Worm (Caenorhabditis elegans) whole organism, young adult: ENCODE measurements around the gene nhr-66.

Experiments
- B0336.3 ChIP-seq: fragments of 200-800 bp; sonication (Bioruptor generic); IDR thresholded peaks from 2 replicates; pipeline ENCODE4 v1.3.6; 2022; ENCODE audit warnings: missing genetic modification characterization, missing compliant biosample characterization
- C06A6.2 ChIP-seq: fragments of 200-800 bp; sonication (Bioruptor generic); conservative IDR thresholded peaks from 2 replicates; pipeline ENCODE4 v1.3.6; 2022; ENCODE audit warnings: missing genetic modification characterization, missing compliant biosample characterization
- D2030.7 ChIP-seq: fragments of 200-800 bp; sonication (Bioruptor generic); IDR thresholded peaks from 2 replicates; pipeline ENCODE4 v1.3.6; 2022; ENCODE audit warnings: missing genetic modification reagents, missing genetic modification characterization, missing compliant biosample characterization
- F33H1.4 ChIP-seq: fragments of 200-800 bp; sonication (Bioruptor generic); IDR thresholded peaks from 2 replicates; pipeline ENCODE4 v1.3.6; 2022; ENCODE audit warnings: missing genetic modification reagents, missing genetic modification characterization, missing compliant biosample characterization
- F37B4.10 ChIP-seq: fragments of 200-800 bp; sonication (Bioruptor generic); IDR thresholded peaks from 2 replicates; pipeline ENCODE4 v1.3.6; 2022; ENCODE audit warnings: missing genetic modification characterization, missing compliant biosample characterization
- Y67H2A.10 ChIP-seq: fragments of 200-800 bp; sonication (Bioruptor generic); conservative IDR thresholded peaks from 2 replicates; pipeline ENCODE4 v1.3.6; 2022; ENCODE audit warnings: missing genetic modification reagents, missing genetic modification characterization, missing compliant biosample characterization
- aptf-2 ChIP-seq: fragments of 200-800 bp; sonication (Bioruptor generic); conservative IDR thresholded peaks from 2 replicates; pipeline ENCODE4 v1.3.6; 2022; ENCODE audit warnings: missing genetic modification reagents, missing genetic modification characterization, missing compliant biosample characterization
- aptf-3 ChIP-seq: fragments of 200-800 bp; sonication (Bioruptor generic); IDR thresholded peaks from 2 replicates; pipeline ENCODE4 v1.3.6; 2022; ENCODE audit warnings: missing genetic modification characterization, missing compliant biosample characterization
- athp-1 ChIP-seq: sonication (generic microtip); optimal IDR thresholded peaks from 2 replicates; lab custom pipeline; 2017; ENCODE audit warnings: mild to moderate bottlenecking, missing genetic modification characterization, missing compliant biosample characterization
- attf-5 ChIP-seq: fragments of 200-800 bp; sonication (Bioruptor generic); optimal IDR thresholded peaks from 2 replicates; lab custom pipeline; 2018; ENCODE audit warnings: mild to moderate bottlenecking, missing genetic modification characterization, missing compliant biosample characterization
- attf-6 ChIP-seq: fragments of 200-800 bp; sonication (Bioruptor generic); IDR thresholded peaks from 2 replicates; pipeline ENCODE4 v1.3.6; 2022; ENCODE audit warnings: missing genetic modification reagents, missing genetic modification characterization, missing compliant biosample characterization
- bed-2 ChIP-seq: fragments of 200-800 bp; sonication (Bioruptor generic); IDR thresholded peaks from 2 replicates; pipeline ENCODE4 v1.3.6; 2022; ENCODE audit warnings: missing genetic modification reagents, missing genetic modification characterization, missing compliant biosample characterization
- ceh-79 ChIP-seq: sonication (generic microtip); optimal IDR thresholded peaks from 2 replicates; lab custom pipeline; 2017; ENCODE audit warnings: mild to moderate bottlenecking, missing genetic modification characterization, missing compliant biosample characterization
- ceh-91 ChIP-seq: fragments of 200-800 bp; sonication (Bioruptor generic); IDR thresholded peaks from 2 replicates; pipeline ENCODE4 v1.3.6; 2022; ENCODE audit warnings: missing genetic modification reagents, missing genetic modification characterization, missing compliant biosample characterization
- die-1 ChIP-seq: sonication (generic microtip); optimal IDR thresholded peaks from 2 replicates; lab custom pipeline; 2016; ENCODE audit warnings: missing genotype, mild to moderate bottlenecking, missing genetic modification characterization, missing compliant biosample characterization
- efl-1 ChIP-seq: fragments of 150-350 bp; optimal IDR thresholded peaks from 2 replicates; lab custom pipeline; 2014; ENCODE audit warnings: missing biosample characterization, missing genetic modification reagents, missing genetic modification characterization
- egl-44 ChIP-seq: fragments of 200-800 bp; sonication (Bioruptor generic); IDR thresholded peaks from 2 replicates; pipeline ENCODE4 v1.3.6; 2022; ENCODE audit warnings: missing genetic modification reagents, missing genetic modification characterization, missing compliant biosample characterization
- egrh-3 ChIP-seq: fragments of 200-800 bp; sonication (Bioruptor generic); IDR thresholded peaks from 2 replicates; pipeline ENCODE4 v1.3.6; 2022; ENCODE audit warnings: missing genetic modification reagents, missing genetic modification characterization, missing compliant biosample characterization
- ekl-4 ChIP-seq: fragments of 200-800 bp; sonication (Bioruptor generic); IDR thresholded peaks from 2 replicates; pipeline ENCODE4 v1.3.6; 2022; ENCODE audit warnings: missing genetic modification reagents, missing genetic modification characterization, missing compliant biosample characterization
- hlh-26 ChIP-seq: fragments of 200-800 bp; sonication (Bioruptor generic); conservative IDR thresholded peaks from 2 replicates; pipeline ENCODE4 v1.3.6; 2022; ENCODE audit warnings: missing genetic modification reagents, missing genetic modification characterization, missing compliant biosample characterization
- lin-40 ChIP-seq: sonication (generic microtip); optimal IDR thresholded peaks from 2 replicates; lab custom pipeline; 2016; ENCODE audit warnings: missing genetic modification characterization, mild to moderate bottlenecking, missing compliant biosample characterization, missing genotype, missing genetic modification reagents
- lir-1 ChIP-seq: fragments of 200-800 bp; sonication (Bioruptor generic); conservative IDR thresholded peaks from 2 replicates; pipeline ENCODE4 v1.3.6; 2022; ENCODE audit warnings: missing genetic modification reagents, missing genetic modification characterization, missing compliant biosample characterization
- lsl-1 ChIP-seq: fragments of 200-800 bp; sonication (Bioruptor generic); optimal IDR thresholded peaks from 2 replicates; lab custom pipeline; 2018; ENCODE audit warnings: mild to moderate bottlenecking, missing genetic modification characterization, moderate library complexity, missing compliant biosample characterization
- lsy-27 ChIP-seq: sonication (generic microtip); optimal IDR thresholded peaks from 2 replicates; lab custom pipeline; 2017; ENCODE audit warnings: missing genetic modification characterization, mild to moderate bottlenecking, missing compliant biosample characterization, antibody characterized with exemption, missing genotype, borderline replicate concordance; ENCODE audit not compliant: insufficient read depth
- madf-10 ChIP-seq: sonication (generic microtip); optimal IDR thresholded peaks from 2 replicates; lab custom pipeline; 2016; ENCODE audit warnings: mild to moderate bottlenecking, missing genetic modification characterization, missing compliant biosample characterization
- madf-6 ChIP-seq: fragments of 200-800 bp; sonication (Bioruptor generic); IDR thresholded peaks from 2 replicates; pipeline ENCODE4 v1.3.6; 2022; ENCODE audit warnings: missing genetic modification reagents, missing genetic modification characterization, missing compliant biosample characterization
- madf-8 ChIP-seq: fragments of 200-800 bp; sonication (Bioruptor generic); conservative IDR thresholded peaks from 2 replicates; pipeline ENCODE4 v1.3.6; 2022; ENCODE audit warnings: missing genetic modification reagents, missing genetic modification characterization, missing compliant biosample characterization
- nfya-2 ChIP-seq: fragments of 200-800 bp; sonication (Bioruptor generic); IDR thresholded peaks from 2 replicates; pipeline ENCODE4 v1.3.6; 2022; ENCODE audit warnings: missing genetic modification reagents, missing genetic modification characterization, missing compliant biosample characterization
- pbrm-1 ChIP-seq: fragments of 200-800 bp; sonication (Bioruptor generic); IDR thresholded peaks from 2 replicates; pipeline ENCODE4 v1.3.6; 2022; ENCODE audit warnings: missing genetic modification reagents, missing genetic modification characterization, missing compliant biosample characterization
- repo-1 ChIP-seq: sonication (generic microtip); optimal IDR thresholded peaks from 2 replicates; lab custom pipeline; 2017; ENCODE audit warnings: mild to moderate bottlenecking, missing genetic modification characterization, missing compliant biosample characterization
- rpc-1 ChIP-seq, 2 experiments: fragments of 150-350 bp in 1 of 2; sonication (generic microtip) in 1 of 2; optimal IDR thresholded peaks; 2 replicates each; lab custom pipeline; 2014 to 2018; ENCODE audit warnings: missing biosample characterization in 1 of 2, missing genetic modification characterization in 1 of 2, missing genetic modification reagents in 1 of 2, missing genotype in 1 of 2
- sea-2 ChIP-seq: fragments of 200-800 bp; sonication (Bioruptor generic); IDR thresholded peaks from 2 replicates; pipeline ENCODE4 v1.3.6; 2022; ENCODE audit warnings: missing genetic modification characterization, missing compliant biosample characterization
- snpc-4 ChIP-seq, 5 experiments: fragments of 150-350 bp in 1 of 5; sonication (generic microtip) in 4 of 5; optimal IDR thresholded peaks; 2 replicates each; lab custom pipeline; 2014 to 2018; ENCODE audit warnings: missing genetic modification characterization in 5 of 5, missing biosample characterization in 3 of 5, antibody characterized with exemption in 2 of 5, mild to moderate bottlenecking in 2 of 5, missing compliant biosample characterization in 2 of 5, missing genotype in 2 of 5, moderate library complexity in 2 of 5, missing genetic modification reagents in 1 of 5
- tbp1 ChIP-seq: fragments of 200-800 bp; sonication (Bioruptor generic); optimal IDR thresholded peaks from 2 replicates; lab custom pipeline; 2018; ENCODE audit warnings: mild to moderate bottlenecking, missing genetic modification characterization, missing compliant biosample characterization
- unc-130 ChIP-seq: sonication (generic microtip); optimal IDR thresholded peaks from 2 replicates; lab custom pipeline; 2016; ENCODE audit warnings: missing genetic modification reagents, missing genetic modification characterization, missing compliant biosample characterization
- xnd-1 ChIP-seq: sonication (generic microtip); optimal IDR thresholded peaks from 2 replicates; lab custom pipeline; 2016; ENCODE audit warnings: missing genotype, missing genetic modification reagents, missing genetic modification characterization, missing compliant biosample characterization
- ztf-22 ChIP-seq: fragments of 200-800 bp; sonication (Bioruptor generic); optimal IDR thresholded peaks from 2 replicates; lab custom pipeline; 2018; ENCODE audit warnings: mild to moderate bottlenecking, missing genetic modification characterization, moderate library complexity, missing compliant biosample characterization
- ztf-25 ChIP-seq: fragments of 200-800 bp; sonication (Bioruptor generic); IDR thresholded peaks from 2 replicates; pipeline ENCODE4 v1.3.6; 2022; ENCODE audit warnings: missing genetic modification reagents, missing genetic modification characterization, missing compliant biosample characterization
- ztf-26 ChIP-seq: sonication (generic microtip); optimal IDR thresholded peaks from 2 replicates; lab custom pipeline; 2017; ENCODE audit warnings: missing genetic modification characterization, missing compliant biosample characterization
- ztf-28 ChIP-seq: fragments of 200-800 bp; sonication (Bioruptor generic); IDR thresholded peaks from 2 replicates; pipeline ENCODE4 v1.3.6; 2022; ENCODE audit warnings: missing genetic modification reagents, missing genetic modification characterization, missing compliant biosample characterization
- ztf-3 ChIP-seq: fragments of 200-800 bp; sonication (Bioruptor generic); optimal IDR thresholded peaks from 2 replicates; lab custom pipeline; 2018; ENCODE audit warnings: mild to moderate bottlenecking, missing genetic modification characterization, missing compliant biosample characterization

Gene nhr-66

ce11 chrIV:8206314-8206713 lies 30.1 kb downstream of the nhr-66 start, which contains the start of gene svh-1:
Gene svh-1 (plus strand): TSS chrIV:8206614.
- TF ChIP-seq madf-10 (tag; lab: Kevin White, UChicago) (no peak), madf-6 (GFP tag; lab: Robert Waterston, UW) (no peak), efl-1 (GFP tag; lab: Kevin White, UChicago) (no peak), lir-1 (GFP tag; lab: Robert Waterston, UW) (no peak), ztf-22 (no peak), ekl-4 (no peak)

DNA sequence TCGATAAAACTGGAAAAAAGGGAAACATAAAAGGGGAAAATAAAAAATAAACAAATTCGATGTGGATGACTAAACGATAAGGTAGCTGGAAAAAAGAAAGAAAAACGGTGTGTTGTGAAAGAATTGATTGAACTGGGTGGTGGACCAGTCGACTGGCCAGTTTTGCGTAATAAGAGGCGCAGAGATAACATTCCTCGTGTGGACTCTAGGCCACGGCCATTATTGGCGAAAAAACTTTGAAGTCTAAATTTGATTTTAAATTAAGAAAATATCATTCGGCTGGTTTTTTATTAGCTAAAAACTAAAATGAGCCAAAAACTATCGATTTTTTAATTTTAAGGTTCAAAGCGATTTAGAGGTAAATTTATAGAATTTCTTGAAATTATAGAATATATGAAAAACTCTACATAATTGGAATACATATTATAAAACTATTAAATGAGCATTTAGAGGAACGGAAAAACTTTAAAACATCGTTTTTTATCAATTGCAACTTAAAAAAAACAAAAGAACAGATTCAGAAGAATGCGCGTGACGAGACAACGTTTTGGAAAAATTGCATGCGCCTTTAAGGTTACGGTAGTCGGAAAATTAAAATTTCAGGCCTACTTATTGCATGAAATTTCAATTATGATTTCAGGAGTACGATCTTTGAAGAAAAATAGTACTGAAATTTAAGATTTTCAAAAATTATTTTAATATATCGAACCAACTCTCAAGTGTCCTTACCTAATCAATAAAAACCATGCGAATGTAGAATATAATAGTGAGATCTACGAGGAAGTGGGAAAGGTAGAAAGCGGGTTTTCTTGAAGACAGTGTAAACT lies 30.9 kb downstream of the nhr-66 start, which contains the start of gene hgrs-1:
TSS of gene hgrs-1 (minus strand) at position 777 of the 827 bp plus-strand sequence.
- TF ChIP-seq lsl-1 (GFP tag; lab: Kevin White, UChicago): peak; percentile 87
- no peak for TF ChIP-seq F37B4.10 (GFP tag; lab: Robert Waterston, UW)
- TF ChIP-seq nfya-2 (GFP tag; lab: Robert Waterston, UW): no peak
- no peak for TF ChIP-seq unc-130
- peak; percentile 86 for TF ChIP-seq xnd-1 (tag; lab: Kevin White, UChicago)
- peak; percentile 43 for TF ChIP-seq F33H1.4 (GFP tag; lab: Robert Waterston, UW)
- TF ChIP-seq efl-1 (GFP tag; lab: Kevin White, UChicago): peak; percentile 36
- TF ChIP-seq ceh-79: no peak
- no peak for TF ChIP-seq snpc-4 (GFP tag; optimal IDR thresholded peaks at IDR 0.05; lab: Kevin White, UChicago)
- no peak for TF ChIP-seq snpc-4 (tag; optimal IDR thresholded peaks at IDR 0.05; lab: Kevin White, UChicago)
- TF ChIP-seq madf-8 (GFP tag; lab: Robert Waterston, UW): peak; percentile 94
- TF ChIP-seq aptf-2 (GFP tag; lab: Robert Waterston, UW): no peak
- no peak for TF ChIP-seq ztf-3 (GFP tag; lab: Kevin White, UChicago)
- TF ChIP-seq rpc-1 (optimal IDR thresholded peaks at IDR 0.05; lab: Kevin White, UChicago): no peak
- no peak for TF ChIP-seq rpc-1 (tag; optimal IDR thresholded peaks at IDR 0.05; lab: Kevin White, UChicago)
- no peak for TF ChIP-seq C06A6.2 (GFP tag; lab: Robert Waterston, UW)
- TF ChIP-seq madf-6 (GFP tag; lab: Robert Waterston, UW): peak; percentile 98
- peak; percentile 35 for TF ChIP-seq attf-5 (GFP tag; lab: Kevin White, UChicago)

ce11 chrIV:8203555-8203954 lies 32.8 kb downstream of the nhr-66 start:
- no peak for TF ChIP-seq tbp1 (GFP tag; lab: Kevin White, UChicago)
- no peak for TF ChIP-seq ztf-26 (tag; lab: Kevin White, UChicago)
- TF ChIP-seq aptf-2 (GFP tag; lab: Robert Waterston, UW): no peak
- no peak for TF ChIP-seq attf-6 (GFP tag; lab: Robert Waterston, UW)
- TF ChIP-seq repo-1 (tag; lab: Kevin White, UChicago): no peak
- no peak for TF ChIP-seq athp-1
- no peak for TF ChIP-seq pbrm-1
- no peak for TF ChIP-seq ztf-22
- no peak for TF ChIP-seq efl-1 (GFP tag; lab: Kevin White, UChicago)
- TF ChIP-seq madf-8 (GFP tag; lab: Robert Waterston, UW): no peak
- no peak for TF ChIP-seq die-1 (tag; lab: Kevin White, UChicago)

- no peak for TF ChIP-seq ztf-25
- TF ChIP-seq aptf-3 (GFP tag; lab: Robert Waterston, UW): no peak
- TF ChIP-seq ceh-91 (GFP tag; lab: Robert Waterston, UW): no peak
- TF ChIP-seq B0336.3: no peak
- no peak for TF ChIP-seq D2030.7
- no peak for TF ChIP-seq snpc-4 (GFP tag; optimal IDR thresholded peaks at IDR 0.05; lab: Kevin White, UChicago)
- TF ChIP-seq snpc-4 (tag; optimal IDR thresholded peaks at IDR 0.05; lab: Kevin White, UChicago): no peak
- TF ChIP-seq egl-44 (GFP tag; lab: Robert Waterston, UW): no peak
- TF ChIP-seq lin-40 (tag; lab: Kevin White, UChicago): no peak
- no peak for TF ChIP-seq ztf-28
- TF ChIP-seq lsy-27 (tag; lab: Kevin White, UChicago): no peak
- TF ChIP-seq bed-2 (GFP tag; lab: Robert Waterston, UW): no peak
- TF ChIP-seq attf-5 (GFP tag; lab: Kevin White, UChicago): no peak
- TF ChIP-seq egrh-3 (GFP tag; lab: Robert Waterston, UW): no peak
- TF ChIP-seq hlh-26 (GFP tag; lab: Robert Waterston, UW): no peak
- TF ChIP-seq sea-2 (GFP tag; lab: Robert Waterston, UW): no peak
- no peak for TF ChIP-seq Y67H2A.10
Measured at ce11 chrIV:8201133-8201532, 35.3 kb downstream of the nhr-66 start, which contains the start of gene glrx-22. Gene glrx-22 (minus strand): TSS chrIV:8201233.
